Fruit fly (Drosophila melanogaster): ENCODE results near the gene atk.
A peak's percentile ranks its signal among the peaks of the same experiment; 100 is the strongest.

Gene atk

dm6 chr3L:20494780-20495591 lies 30.3 kb upstream of the atk start, which contains the start of gene ZnT77C (continued):
- no peak for TF ChIP-seq az2 (GFP tag; optimal IDR thresholded peaks at IDR 0.05)
- no peak for TF ChIP-seq CG12391 (tag; optimal IDR thresholded peaks at IDR 0.05)
- no peak for TF ChIP-seq CG17612 (GFP tag; IDR thresholded peaks at IDR 0.05)
- no peak for TF ChIP-seq Ptx1 (GFP tag; IDR thresholded peaks at IDR 0.05)
- no peak for TF ChIP-seq Antp (GFP tag; optimal IDR thresholded peaks at IDR 0.05)
- no peak for TF ChIP-seq TFAM (GFP tag; optimal IDR thresholded peaks at IDR 0.05)
- peak; percentile 60 for TF ChIP-seq MBD-R2 (GFP tag; IDR thresholded peaks at IDR 0.05)
- TF ChIP-seq CG17829 (tag; optimal IDR thresholded peaks at IDR 0.05) = peak; percentile 6
- no peak for TF ChIP-seq en (GFP tag; optimal IDR thresholded peaks at IDR 0.05)
- TF ChIP-seq btn (GFP tag; optimal IDR thresholded peaks at IDR 0.05) = no peak
- TF ChIP-seq yki (optimal IDR thresholded peaks at IDR 0.05) = no peak
- TF ChIP-seq Neu2 (GFP tag; optimal IDR thresholded peaks at IDR 0.05; ENCODE audit: borderline replicate concordance) = no peak
- TF ChIP-seq Side (GFP tag; optimal IDR thresholded peaks at IDR 0.05) = no peak
- no peak for TF ChIP-seq CG11398 (GFP tag; optimal IDR thresholded peaks at IDR 0.05)
- TF ChIP-seq mld (GFP tag; IDR thresholded peaks at IDR 0.05; ENCODE audit: partially characterized antibody) = no peak
- TF ChIP-seq phol (tag; optimal IDR thresholded peaks at IDR 0.05) = peak; percentile 27
- TF ChIP-seq seq (GFP tag; IDR thresholded peaks at IDR 0.05) = no peak
- TF ChIP-seq CG16863 (GFP tag; optimal IDR thresholded peaks at IDR 0.05) = no peak
- peak; percentile 80 for TF ChIP-seq pzg (GFP tag; optimal IDR thresholded peaks at IDR 0.05)
- TF ChIP-seq CG17912 (GFP tag; optimal IDR thresholded peaks at IDR 0.05) = no peak
- no peak for TF ChIP-seq CG31441 (GFP tag; IDR thresholded peaks at IDR 0.05)
- TF ChIP-seq Deaf1 (tag; optimal IDR thresholded peaks at IDR 0.05) = no peak
- no peak for TF ChIP-seq CG12155 (GFP tag; optimal IDR thresholded peaks at IDR 0.05)
- no peak for TF ChIP-seq HmgZ (tag; optimal IDR thresholded peaks at IDR 0.05)
- TF ChIP-seq HLH54F (GFP tag; optimal IDR thresholded peaks at IDR 0.05) = no peak
- no peak for TF ChIP-seq CG3726 (GFP tag; IDR thresholded peaks at IDR 0.05)
- TF ChIP-seq CG15269 (tag; optimal IDR thresholded peaks at IDR 0.05) = peak; percentile 40
- no peak for TF ChIP-seq CG18599 (GFP tag; optimal IDR thresholded peaks at IDR 0.05)
- TF ChIP-seq MESR4 (GFP tag; optimal IDR thresholded peaks at IDR 0.05) = peak; percentile 79
- no peak for TF ChIP-seq ftz-f1 (GFP tag; optimal IDR thresholded peaks at IDR 0.05)
- no peak for TF ChIP-seq CG5245 (GFP tag; optimal IDR thresholded peaks at IDR 0.05)
- no peak for TF ChIP-seq CG4707 (GFP tag; optimal IDR thresholded peaks at IDR 0.05)
- TF ChIP-seq GATAe (GFP tag; conservative IDR thresholded peaks at IDR 0.05) = no peak
- TF ChIP-seq CG13296 (GFP tag; optimal IDR thresholded peaks at IDR 0.05) = peak; percentile 77
- TF ChIP-seq CG4424 (GFP tag; optimal IDR thresholded peaks at IDR 0.05) = no peak
- TF ChIP-seq ssp (GFP tag; IDR thresholded peaks at IDR 0.05) = no peak
- no peak for TF ChIP-seq Blimp-1 (GFP tag; optimal IDR thresholded peaks at IDR 0.05)
- no peak for TF ChIP-seq chm (GFP tag; IDR thresholded peaks at IDR 0.05)
- TF ChIP-seq CG17359 (tag; optimal IDR thresholded peaks at IDR 0.05) = no peak
- no peak for TF ChIP-seq CG2202 (tag; optimal IDR thresholded peaks at IDR 0.05)
- no peak for TF ChIP-seq br (optimal IDR thresholded peaks at IDR 0.05)
- no peak for TF ChIP-seq ac (GFP tag; optimal IDR thresholded peaks at IDR 0.05)
- no peak for TF ChIP-seq fd96Cb (tag; optimal IDR thresholded peaks at IDR 0.05)
- TF ChIP-seq Sry-δ (GFP tag; optimal IDR thresholded peaks at IDR 0.05) = peak; percentile 5
- TF ChIP-seq CG9817 (tag; optimal IDR thresholded peaks at IDR 0.05) = no peak
- TF ChIP-seq dmrt99B (tag; optimal IDR thresholded peaks at IDR 0.05) = no peak
- no peak for TF ChIP-seq PHDP (tag; optimal IDR thresholded peaks at IDR 0.05)
- no peak for TF ChIP-seq gem (tag; optimal IDR thresholded peaks at IDR 0.05)
- no peak for TF ChIP-seq CG13123 (GFP tag; optimal IDR thresholded peaks at IDR 0.05)
- no peak for TF ChIP-seq Nf-YC (tag; optimal IDR thresholded peaks at IDR 0.05)
- TF ChIP-seq tin (GFP tag; optimal IDR thresholded peaks at IDR 0.05) = no peak
